Fruit fly (Drosophila melanogaster) whole organism, pupa: Measurements from ENCODE around the gene CG32192.

Experiments
- CG12605 ChIP-seq: fragments of 200-800 bp; sonication (Bioruptor generic); IDR thresholded peaks from 2 replicates; pipeline ENCODE4 v1.3.6; 2022; ENCODE audit warnings: missing biosample characterization, missing genetic modification characterization
- CG32121 ChIP-seq: fragments of 200-800 bp; sonication (Bioruptor generic); IDR thresholded peaks from 2 replicates; pipeline ENCODE4 v1.3.6; 2022; ENCODE audit warnings: missing biosample characterization, missing genetic modification characterization
- CG34367 ChIP-seq: fragments of 200-800 bp; sonication (Bioruptor generic); optimal IDR thresholded peaks from 2 replicates; lab custom pipeline; 2018; ENCODE audit warnings: missing biosample characterization, mild to moderate bottlenecking, missing genetic modification characterization
- D1 ChIP-seq: fragments of 200-800 bp; sonication (Bioruptor generic); optimal IDR thresholded peaks from 2 replicates; lab custom pipeline; 2018; ENCODE audit warnings: missing biosample characterization, mild to moderate bottlenecking, missing genetic modification characterization, moderate library complexity
- EcR ChIP-seq: fragments of 200-800 bp; sonication (Bioruptor generic); optimal IDR thresholded peaks from 3 replicates; lab custom pipeline; 2019; ENCODE audit warnings: missing biosample characterization, missing genetic modification characterization, mild to moderate bottlenecking, moderate library complexity, missing genetic modification reagents
- Snoo ChIP-seq: fragments of 200-800 bp; sonication (Bioruptor generic); optimal IDR thresholded peaks from 3 replicates; lab custom pipeline; 2017; ENCODE audit warnings: missing biosample characterization, mild to moderate bottlenecking, missing genetic modification characterization, inconsistent platforms
- rn ChIP-seq: fragments of 200-800 bp; sonication (Bioruptor generic); IDR thresholded peaks from 2 replicates; pipeline ENCODE4 v1.3.6; 2022; ENCODE audit warnings: missing biosample characterization, missing genetic modification characterization

- TF ChIP-seq rn (no peak), D1 (tag; lab: Kevin White, UChicago) (no peak), CG12605 (GFP tag; lab: Robert Waterston, UW) (no peak), Snoo (tag; lab: Kevin White, UChicago) (no peak), EcR (GFP tag; lab: Kevin White, UChicago) (no peak), CG34367 (no peak), CG32121 (no peak)
Observed at dm6 chr3L:18002150-18002549, 38.0 kb upstream of the CG32192 start.
